Worm (Caenorhabditis elegans) whole organism, late embryonic: Measurements from ENCODE around the gene F40G9.8.

ENCODE experiments used
- ama-1 ChIP-seq: fragments of 150-350 bp; optimal IDR thresholded peaks from 2 replicates; lab custom pipeline; 2014
- ceh-45 ChIP-seq: fragments of 200-800 bp; sonication (Bioruptor generic); IDR thresholded peaks from 2 replicates; pipeline ENCODE4 v1.3.6; 2022; ENCODE audit warnings: missing genetic modification reagents, missing genetic modification characterization, missing compliant biosample characterization
- lin-11 ChIP-seq: fragments of 200-800 bp; sonication (Bioruptor generic); optimal IDR thresholded peaks from 2 replicates; lab custom pipeline; 2018; ENCODE audit warnings: mild to moderate bottlenecking, missing genetic modification characterization, missing compliant biosample characterization
- sdc-2 ChIP-seq: sonication (generic microtip); optimal IDR thresholded peaks from 2 replicates; lab custom pipeline; 2016; ENCODE audit warnings: missing genotype, missing genetic modification characterization, missing compliant biosample characterization
- ttx-3 ChIP-seq: sonication (generic microtip); optimal IDR thresholded peaks from 2 replicates; lab custom pipeline; 2016; ENCODE audit warnings: missing genetic modification reagents, missing genetic modification characterization, missing compliant biosample characterization
- unc-55 ChIP-seq: sonication (generic microtip); optimal IDR thresholded peaks from 2 replicates; lab custom pipeline; 2017; ENCODE audit warnings: missing biosample characterization, missing genetic modification reagents, missing genetic modification characterization

- TF ChIP-seq unc-55 (GFP tag; lab: Kevin White, UChicago) (no peak), lin-11 (tag; lab: Kevin White, UChicago) (no peak), ceh-45 (no peak), ttx-3 (tag; lab: Kevin White, UChicago) (no peak), sdc-2 (no peak), ama-1 (lab: Kevin White, UChicago) (no peak)
These were observed 715 bp upstream of the F40G9.8 start, which contains the start of gene F40G9.7 for ce11 chrIII:165390-165789.
